Worm (Caenorhabditis elegans) whole organism, mixed stage, embryonic: Measurements from ENCODE around the gene F52E1.2.

ENCODE experiments used
- blmp-1 ChIP-seq: fragments of 150-350 bp; optimal IDR thresholded peaks from 2 replicates; lab custom pipeline; 2014; ENCODE audit warnings: missing biosample characterization, missing genetic modification characterization
- elt-3 ChIP-seq: fragments of 150-350 bp; optimal IDR thresholded peaks from 2 replicates; lab custom pipeline; 2014; ENCODE audit warnings: missing biosample characterization, missing genetic modification characterization
- flh-1 ChIP-seq: fragments of 200-800 bp; sonication (Bioruptor generic); optimal IDR thresholded peaks from 2 replicates; lab custom pipeline; 2018; ENCODE audit warnings: mild to moderate bottlenecking, missing genetic modification characterization, moderate library complexity, missing compliant biosample characterization
- lin-32 ChIP-seq: fragments of 200-800 bp; sonication (Bioruptor generic); optimal IDR thresholded peaks from 2 replicates; lab custom pipeline; 2018; ENCODE audit warnings: mild to moderate bottlenecking, missing genetic modification characterization, missing compliant biosample characterization
- mab-5 ChIP-seq: fragments of 150-350 bp; optimal IDR thresholded peaks from 2 replicates; lab custom pipeline; 2014; ENCODE audit warnings: missing biosample characterization, missing genetic modification characterization
- snpc-4 ChIP-seq: fragments of 150-350 bp; optimal IDR thresholded peaks from 2 replicates; lab custom pipeline; 2014; ENCODE audit warnings: missing biosample characterization, missing genetic modification characterization
- unc-62 ChIP-seq: fragments of 150-350 bp; optimal IDR thresholded peaks from 2 replicates; lab custom pipeline; 2014; ENCODE audit warnings: missing biosample characterization, missing genetic modification reagents, missing genetic modification characterization

DNA sequence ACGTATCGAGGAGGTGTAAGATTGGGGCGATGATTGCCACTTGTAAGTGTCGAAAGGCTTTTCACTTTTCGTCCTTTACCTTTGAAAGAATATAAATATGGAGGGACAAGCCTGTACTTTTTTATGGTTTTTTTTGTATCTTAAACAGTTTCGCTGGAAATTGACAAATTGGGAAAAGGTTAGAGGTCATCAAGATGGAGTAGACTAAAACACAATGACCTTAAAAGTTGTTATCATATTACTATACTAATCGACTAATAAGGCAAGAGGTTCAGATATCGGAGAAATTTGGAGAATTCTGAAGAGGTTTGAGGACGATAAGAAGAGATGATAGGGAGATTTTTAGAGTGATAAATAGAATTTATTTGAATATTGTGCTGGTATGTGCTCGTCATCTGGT, 4.2 kb upstream of the F52E1.2 start:
- TF ChIP-seq lin-32 (GFP tag; lab: Kevin White, UChicago) (no peak), snpc-4 (tag; lab: Kevin White, UChicago) (no peak), blmp-1 (tag; lab: Kevin White, UChicago) (no peak), elt-3 (tag; lab: Kevin White, UChicago) (no peak), mab-5 (tag; lab: Kevin White, UChicago) (no peak), unc-62 (no peak), flh-1 (no peak)
